Worm (Caenorhabditis elegans) whole organism, young adult: Measurements from ENCODE around the gene mpdu-1.

Experiments
- B0336.3 ChIP-seq: fragments of 200-800 bp; sonication (Bioruptor generic); IDR thresholded peaks from 2 replicates; pipeline ENCODE4 v1.3.6; 2022; ENCODE audit warnings: missing genetic modification characterization, missing compliant biosample characterization
- F10E7.11 ChIP-seq: sonication (generic microtip); optimal IDR thresholded peaks from 2 replicates; lab custom pipeline; 2017; ENCODE audit warnings: mild to moderate bottlenecking, missing genetic modification characterization, moderate library complexity, missing compliant biosample characterization
- F22D6.2 ChIP-seq: sonication (generic microtip); optimal IDR thresholded peaks from 2 replicates; lab custom pipeline; 2016; ENCODE audit warnings: mild to moderate bottlenecking, missing genetic modification characterization, missing compliant biosample characterization
- F23B12.7 ChIP-seq: sonication (generic microtip); optimal IDR thresholded peaks from 2 replicates; lab custom pipeline; 2017; ENCODE audit warnings: missing genetic modification characterization, mild to moderate bottlenecking, missing compliant biosample characterization, antibody characterized with exemption, moderate library complexity; ENCODE audit not compliant: insufficient read depth
- F37B4.10 ChIP-seq: fragments of 200-800 bp; sonication (Bioruptor generic); IDR thresholded peaks from 2 replicates; pipeline ENCODE4 v1.3.6; 2022; ENCODE audit warnings: missing genetic modification characterization, missing compliant biosample characterization
- F49E8.2 ChIP-seq: sonication (generic microtip); optimal IDR thresholded peaks from 3 replicates; lab custom pipeline; 2017; ENCODE audit warnings: missing genetic modification characterization, mild to moderate bottlenecking, missing compliant biosample characterization, antibody characterized with exemption, moderate library complexity; ENCODE audit not compliant: insufficient read depth
- F52B5.7 ChIP-seq: sonication (generic microtip); optimal IDR thresholded peaks from 2 replicates; lab custom pipeline; 2016; ENCODE audit warnings: mild to moderate bottlenecking, missing genetic modification characterization, missing compliant biosample characterization
- F57C9.4 ChIP-seq: sonication (generic microtip); optimal IDR thresholded peaks from 2 replicates; lab custom pipeline; 2017; ENCODE audit warnings: mild to moderate bottlenecking, missing genetic modification characterization, missing compliant biosample characterization
- T07F8.4 ChIP-seq: sonication (generic microtip); optimal IDR thresholded peaks from 2 replicates; lab custom pipeline; 2016; ENCODE audit warnings: mild to moderate bottlenecking, missing genetic modification characterization, moderate library complexity, missing compliant biosample characterization
- T26A5.8 ChIP-seq: sonication (generic microtip); optimal IDR thresholded peaks from 2 replicates; lab custom pipeline; 2016; ENCODE audit warnings: missing genetic modification characterization, missing compliant biosample characterization
- Y53F4B.3 ChIP-seq: fragments of 200-800 bp; sonication (Bioruptor generic); IDR thresholded peaks from 2 replicates; pipeline ENCODE4 v1.3.6; 2022; ENCODE audit warnings: missing genetic modification reagents, missing genetic modification characterization, missing compliant biosample characterization
- Y53G8AR.9 ChIP-seq: fragments of 200-800 bp; sonication (Bioruptor generic); conservative IDR thresholded peaks from 2 replicates; pipeline ENCODE4 v1.3.6; 2022; ENCODE audit warnings: missing genetic modification reagents, missing genetic modification characterization, missing compliant biosample characterization
- Y79H2A.3 ChIP-seq: fragments of 200-800 bp; sonication (Bioruptor generic); conservative IDR thresholded peaks from 2 replicates; pipeline ENCODE4 v1.3.6; 2022; ENCODE audit warnings: missing genetic modification reagents, missing genetic modification characterization, missing compliant biosample characterization
- ZK185.1 ChIP-seq: sonication (generic microtip); optimal IDR thresholded peaks from 2 replicates; lab custom pipeline; 2016; ENCODE audit warnings: mild to moderate bottlenecking, missing genetic modification characterization, missing compliant biosample characterization; ENCODE audit not compliant: poor library complexity, severe bottlenecking
- akir-1 ChIP-seq: fragments of 200-800 bp; sonication (Bioruptor generic); optimal IDR thresholded peaks from 2 replicates; lab custom pipeline; 2018; ENCODE audit warnings: mild to moderate bottlenecking, missing genetic modification characterization, moderate library complexity, missing compliant biosample characterization
- aptf-2 ChIP-seq: fragments of 200-800 bp; sonication (Bioruptor generic); conservative IDR thresholded peaks from 2 replicates; pipeline ENCODE4 v1.3.6; 2022; ENCODE audit warnings: missing genetic modification reagents, missing genetic modification characterization, missing compliant biosample characterization
- attf-6 ChIP-seq: fragments of 200-800 bp; sonication (Bioruptor generic); IDR thresholded peaks from 2 replicates; pipeline ENCODE4 v1.3.6; 2022; ENCODE audit warnings: missing genetic modification reagents, missing genetic modification characterization, missing compliant biosample characterization
- bed-1 ChIP-seq: fragments of 200-800 bp; sonication (Bioruptor generic); IDR thresholded peaks from 2 replicates; pipeline ENCODE4 v1.3.6; 2022; ENCODE audit warnings: missing genetic modification reagents, missing genetic modification characterization, missing compliant biosample characterization
- cebp-2 ChIP-seq: fragments of 200-800 bp; sonication (Bioruptor generic); IDR thresholded peaks from 2 replicates; pipeline ENCODE4 v1.3.6; 2022; ENCODE audit warnings: missing genetic modification characterization, missing compliant biosample characterization
- ceh-91 ChIP-seq: fragments of 200-800 bp; sonication (Bioruptor generic); IDR thresholded peaks from 2 replicates; pipeline ENCODE4 v1.3.6; 2022; ENCODE audit warnings: missing genetic modification reagents, missing genetic modification characterization, missing compliant biosample characterization
- dpl-1 ChIP-seq: fragments of 150-350 bp; optimal IDR thresholded peaks from 2 replicates; lab custom pipeline; 2014; ENCODE audit warnings: missing biosample characterization, missing genetic modification reagents, missing genetic modification characterization
- efl-1 ChIP-seq: fragments of 150-350 bp; optimal IDR thresholded peaks from 2 replicates; lab custom pipeline; 2014; ENCODE audit warnings: missing biosample characterization, missing genetic modification reagents, missing genetic modification characterization
- him-1 ChIP-seq: sonication (generic microtip); optimal IDR thresholded peaks from 2 replicates; lab custom pipeline; 2016; ENCODE audit warnings: missing genotype, missing genetic modification reagents, missing genetic modification characterization, missing compliant biosample characterization
- let-526 ChIP-seq: fragments of 200-800 bp; sonication (Bioruptor generic); IDR thresholded peaks from 2 replicates; pipeline ENCODE4 v1.3.6; 2022; ENCODE audit warnings: missing genetic modification reagents, missing genetic modification characterization, missing compliant biosample characterization
- let-607 ChIP-seq, 2 experiments: fragments of 200-800 bp in 1 of 2; sonication (Bioruptor generic) in 1 of 2; sonication (generic microtip) in 1 of 2; optimal IDR thresholded peaks; 2 replicates each; lab custom pipeline; 2016 to 2018; ENCODE audit warnings: mild to moderate bottlenecking in 2 of 2, missing compliant biosample characterization in 2 of 2, missing genetic modification characterization in 2 of 2, moderate library complexity in 2 of 2, missing genotype in 1 of 2
- lin-40 ChIP-seq: sonication (generic microtip); optimal IDR thresholded peaks from 2 replicates; lab custom pipeline; 2016; ENCODE audit warnings: missing genetic modification characterization, mild to moderate bottlenecking, missing compliant biosample characterization, missing genotype, missing genetic modification reagents
- lsl-1 ChIP-seq: fragments of 200-800 bp; sonication (Bioruptor generic); optimal IDR thresholded peaks from 2 replicates; lab custom pipeline; 2018; ENCODE audit warnings: mild to moderate bottlenecking, missing genetic modification characterization, moderate library complexity, missing compliant biosample characterization
- madf-10 ChIP-seq: sonication (generic microtip); optimal IDR thresholded peaks from 2 replicates; lab custom pipeline; 2016; ENCODE audit warnings: mild to moderate bottlenecking, missing genetic modification characterization, missing compliant biosample characterization
- mcd-1 ChIP-seq: fragments of 200-800 bp; sonication (Bioruptor generic); IDR thresholded peaks from 2 replicates; pipeline ENCODE4 v1.3.6; 2022; ENCODE audit warnings: missing genetic modification reagents, missing genetic modification characterization, missing compliant biosample characterization
- mel-28 ChIP-seq: sonication (generic microtip); optimal IDR thresholded peaks from 2 replicates; lab custom pipeline; 2016; ENCODE audit warnings: borderline replicate concordance, mild to moderate bottlenecking, missing genetic modification characterization, missing compliant biosample characterization
- nhr-80 ChIP-seq: sonication (generic microtip); optimal IDR thresholded peaks from 2 replicates; lab custom pipeline; 2016; ENCODE audit warnings: missing genetic modification characterization, missing compliant biosample characterization
- pbrm-1 ChIP-seq: fragments of 200-800 bp; sonication (Bioruptor generic); IDR thresholded peaks from 2 replicates; pipeline ENCODE4 v1.3.6; 2022; ENCODE audit warnings: missing genetic modification reagents, missing genetic modification characterization, missing compliant biosample characterization
- rcor-1 ChIP-seq: fragments of 200-800 bp; sonication (Bioruptor generic); IDR thresholded peaks from 2 replicates; pipeline ENCODE4 v1.3.6; 2022; ENCODE audit warnings: missing genetic modification reagents, missing genetic modification characterization, missing compliant biosample characterization
- snpc-1.1 ChIP-seq: sonication (generic microtip); optimal IDR thresholded peaks from 2 replicates; lab custom pipeline; 2017; ENCODE audit warnings: missing genetic modification characterization, mild to moderate bottlenecking, missing compliant biosample characterization, antibody characterized with exemption, moderate library complexity, missing genotype, missing genetic modification reagents; ENCODE audit not compliant: insufficient read depth
- snpc-1.3 ChIP-seq: sonication (generic microtip); optimal IDR thresholded peaks from 2 replicates; lab custom pipeline; 2017; ENCODE audit warnings: missing genetic modification characterization, mild to moderate bottlenecking, missing compliant biosample characterization, antibody characterized with exemption, moderate library complexity, missing genotype, missing genetic modification reagents; ENCODE audit not compliant: insufficient read depth
- snpc-3.4 ChIP-seq: sonication (generic microtip); optimal IDR thresholded peaks from 2 replicates; lab custom pipeline; 2017; ENCODE audit warnings: missing genetic modification characterization, mild to moderate bottlenecking, missing compliant biosample characterization, antibody characterized with exemption, moderate library complexity, missing genotype, missing genetic modification reagents
- snpc-4 ChIP-seq, 5 experiments: fragments of 150-350 bp in 1 of 5; sonication (generic microtip) in 4 of 5; optimal IDR thresholded peaks; 2 replicates each; lab custom pipeline; 2014 to 2018; ENCODE audit warnings: missing genetic modification characterization in 5 of 5, missing biosample characterization in 3 of 5, antibody characterized with exemption in 2 of 5, mild to moderate bottlenecking in 2 of 5, missing compliant biosample characterization in 2 of 5, missing genotype in 2 of 5, moderate library complexity in 2 of 5, missing genetic modification reagents in 1 of 5
- sptf-2 ChIP-seq: fragments of 200-800 bp; sonication (Bioruptor generic); optimal IDR thresholded peaks from 2 replicates; lab custom pipeline; 2018; ENCODE audit warnings: mild to moderate bottlenecking, missing genetic modification characterization, missing compliant biosample characterization
- xnd-1 ChIP-seq: sonication (generic microtip); optimal IDR thresholded peaks from 2 replicates; lab custom pipeline; 2016; ENCODE audit warnings: missing genotype, missing genetic modification reagents, missing genetic modification characterization, missing compliant biosample characterization
- ztf-18 ChIP-seq: sonication (generic microtip); optimal IDR thresholded peaks from 2 replicates; lab custom pipeline; 2016; ENCODE audit warnings: missing genotype, mild to moderate bottlenecking, missing genetic modification characterization, missing compliant biosample characterization
- ztf-25 ChIP-seq: fragments of 200-800 bp; sonication (Bioruptor generic); IDR thresholded peaks from 2 replicates; pipeline ENCODE4 v1.3.6; 2022; ENCODE audit warnings: missing genetic modification reagents, missing genetic modification characterization, missing compliant biosample characterization
- ztf-26 ChIP-seq: sonication (generic microtip); optimal IDR thresholded peaks from 2 replicates; lab custom pipeline; 2017; ENCODE audit warnings: missing genetic modification characterization, missing compliant biosample characterization
- ztf-3 ChIP-seq: fragments of 200-800 bp; sonication (Bioruptor generic); optimal IDR thresholded peaks from 2 replicates; lab custom pipeline; 2018; ENCODE audit warnings: mild to moderate bottlenecking, missing genetic modification characterization, missing compliant biosample characterization

mpdu-1 gene

DNA sequence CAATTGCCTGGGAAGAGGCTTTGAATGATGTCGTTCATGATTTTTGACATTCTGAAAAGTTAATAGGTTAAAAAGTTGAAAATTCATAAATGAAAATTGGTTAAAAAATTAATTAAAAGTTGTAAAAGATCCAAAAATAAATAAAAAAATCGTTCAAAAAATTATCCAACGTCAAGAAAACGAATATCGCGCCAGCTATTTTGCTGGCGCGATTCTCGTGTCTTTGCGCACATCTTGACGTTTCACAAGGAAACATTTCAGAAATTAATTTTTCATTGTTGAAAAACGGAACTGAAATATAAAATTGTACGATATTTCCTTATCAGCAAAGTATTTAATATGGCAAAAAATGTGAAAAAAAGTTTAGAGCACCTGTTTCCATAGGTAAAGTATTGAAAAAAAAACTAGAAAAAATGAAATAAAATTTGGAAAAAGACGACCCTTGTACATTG, at the start of gene mpdu-1:
Gene mpdu-1, minus strand, starts transcription at position 51 of the 452 bp plus-strand sequence.
- no peak for TF ChIP-seq F52B5.7 (tag; lab: Kevin White, UChicago)
- no peak for TF ChIP-seq T26A5.8 (tag; lab: Kevin White, UChicago)
- TF ChIP-seq madf-10 (tag; lab: Kevin White, UChicago) = no peak
- no peak for TF ChIP-seq ztf-3
- peak; percentile 67 for TF ChIP-seq lin-40 (tag; lab: Kevin White, UChicago)
- no peak for TF ChIP-seq Y53F4B.3 (GFP tag; lab: Robert Waterston, UW)
- TF ChIP-seq F57C9.4 (tag; lab: Kevin White, UChicago) = no peak
- TF ChIP-seq snpc-1.1 (tag; lab: Kevin White, UChicago) = peak; percentile 57
- no peak for TF ChIP-seq let-607 (tag; optimal IDR thresholded peaks at IDR 0.05; lab: Kevin White, UChicago)
- TF ChIP-seq lsl-1 (GFP tag; lab: Kevin White, UChicago) = peak; percentile 42
- TF ChIP-seq T07F8.4 (tag; lab: Kevin White, UChicago) = no peak
- TF ChIP-seq let-526 (GFP tag; lab: Robert Waterston, UW) = no peak
- peak; percentile 67 for TF ChIP-seq nhr-80 (tag; lab: Kevin White, UChicago)
- no peak for TF ChIP-seq pbrm-1 (GFP tag; lab: Robert Waterston, UW)
- no peak for TF ChIP-seq ceh-91 (GFP tag; lab: Robert Waterston, UW)
- peak; percentile 74 for TF ChIP-seq F23B12.7 (tag; lab: Kevin White, UChicago)
- no peak; the same call in 1 of the 2 replicates for TF ChIP-seq mcd-1
- peak; percentile 29 for TF ChIP-seq xnd-1 (tag; lab: Kevin White, UChicago)
- no peak for TF ChIP-seq rcor-1 (GFP tag; lab: Robert Waterston, UW)
- no peak for TF ChIP-seq F22D6.2 (tag; lab: Kevin White, UChicago)
- TF ChIP-seq mel-28 (tag; lab: Kevin White, UChicago) = no peak
- TF ChIP-seq bed-1 = no peak
- peak; percentile 20 for TF ChIP-seq snpc-1.3 (tag; lab: Kevin White, UChicago)
- no peak for TF ChIP-seq B0336.3 (GFP tag; lab: Robert Waterston, UW)
- no peak for TF ChIP-seq F37B4.10
- peak; percentile 28 for TF ChIP-seq dpl-1 (GFP tag; lab: Kevin White, UChicago)
- TF ChIP-seq Y53G8AR.9 (GFP tag; lab: Robert Waterston, UW) = no peak
- TF ChIP-seq him-1 = peak; percentile 21
- peak; percentile 26 for TF ChIP-seq efl-1 (GFP tag; lab: Kevin White, UChicago)
- TF ChIP-seq sptf-2 (GFP tag; lab: Kevin White, UChicago) = no peak
- TF ChIP-seq ZK185.1 (tag; lab: Kevin White, UChicago) = peak; percentile 12
- peak; percentile 28 for TF ChIP-seq snpc-4 (GFP tag; optimal IDR thresholded peaks at IDR 0.05; lab: Kevin White, UChicago)
- peak in 2 of 4 experiments; percentile 72 to 82 for TF ChIP-seq snpc-4 (tag; optimal IDR thresholded peaks at IDR 0.05; lab: Kevin White, UChicago)
- TF ChIP-seq aptf-2 = no peak
- no peak for TF ChIP-seq F10E7.11 (tag; lab: Kevin White, UChicago)
- no peak for TF ChIP-seq ztf-26
- no peak for TF ChIP-seq attf-6 (GFP tag; lab: Robert Waterston, UW)
- no peak for TF ChIP-seq F49E8.2
- TF ChIP-seq Y79H2A.3 (GFP tag; lab: Robert Waterston, UW) = no peak
- TF ChIP-seq ztf-18 (tag; lab: Kevin White, UChicago) = peak; percentile 94
- peak; percentile 52 for TF ChIP-seq snpc-3.4 (tag; lab: Kevin White, UChicago)
- TF ChIP-seq cebp-2 (GFP tag; lab: Robert Waterston, UW) = no peak
- no peak for TF ChIP-seq ztf-25
- no peak for TF ChIP-seq akir-1 (GFP tag; lab: Kevin White, UChicago)
